Worm (Caenorhabditis elegans) whole organism, L1 larva: ENCODE results near the gene fip-5.
A peak's percentile ranks its signal among the peaks of the same experiment; 100 is the strongest.

Experiments used
- F16B12.6 ChIP-seq: fragments of 150-350 bp; optimal IDR thresholded peaks from 2 replicates; lab custom pipeline; 2014; ENCODE audit warnings: missing biosample characterization, missing genetic modification characterization
- aha-1 ChIP-seq: fragments of 150-350 bp; optimal IDR thresholded peaks from 2 replicates; lab custom pipeline; 2014; ENCODE audit warnings: missing biosample characterization, missing genetic modification characterization
- alr-1 ChIP-seq: fragments of 200-800 bp; sonication (Bioruptor generic); optimal IDR thresholded peaks from 2 replicates; lab custom pipeline; 2018; ENCODE audit warnings: borderline replicate concordance, mild to moderate bottlenecking, missing genetic modification characterization, missing compliant biosample characterization
- blmp-1 ChIP-seq: fragments of 150-350 bp; optimal IDR thresholded peaks from 2 replicates; lab custom pipeline; 2014; ENCODE audit warnings: missing biosample characterization, missing genetic modification characterization
- ces-1 ChIP-seq: fragments of 150-350 bp; optimal IDR thresholded peaks from 2 replicates; lab custom pipeline; 2014; ENCODE audit warnings: missing biosample characterization, missing genetic modification reagents, missing genetic modification characterization
- efl-3 ChIP-seq: fragments of 200-800 bp; sonication (Bioruptor generic); optimal IDR thresholded peaks from 2 replicates; lab custom pipeline; 2018; ENCODE audit warnings: mild to moderate bottlenecking, missing genetic modification characterization, missing compliant biosample characterization
- egl-13 ChIP-seq: sonication (generic microtip); optimal IDR thresholded peaks from 2 replicates; lab custom pipeline; 2016; ENCODE audit warnings: missing genotype, missing genetic modification reagents, missing genetic modification characterization, missing compliant biosample characterization
- hlh-4 ChIP-seq: sonication (generic microtip); optimal IDR thresholded peaks from 2 replicates; lab custom pipeline; 2016; ENCODE audit warnings: mild to moderate bottlenecking, missing genetic modification characterization, missing compliant biosample characterization
- nhr-237 ChIP-seq: fragments of 150-350 bp; optimal IDR thresholded peaks from 2 replicates; lab custom pipeline; 2014; ENCODE audit warnings: missing biosample characterization, missing genetic modification characterization
- nhr-71 ChIP-seq: sonication (generic microtip); optimal IDR thresholded peaks from 2 replicates; lab custom pipeline; 2016; ENCODE audit warnings: mild to moderate bottlenecking, missing genetic modification characterization, moderate library complexity, missing compliant biosample characterization
- nhr-90 ChIP-seq: sonication (generic microtip); optimal IDR thresholded peaks from 2 replicates; lab custom pipeline; 2016; ENCODE audit warnings: mild to moderate bottlenecking, missing genetic modification characterization, missing compliant biosample characterization; ENCODE audit not compliant: poor library complexity
- sptf-1 ChIP-seq: fragments of 150-350 bp; optimal IDR thresholded peaks from 2 replicates; lab custom pipeline; 2014; ENCODE audit warnings: missing biosample characterization, missing genetic modification characterization
- tbx-2 ChIP-seq: sonication (generic microtip); optimal IDR thresholded peaks from 2 replicates; lab custom pipeline; 2016; ENCODE audit warnings: missing genetic modification characterization, missing compliant biosample characterization
- tlp-1 ChIP-seq: fragments of 150-350 bp; optimal IDR thresholded peaks from 2 replicates; lab custom pipeline; 2014; ENCODE audit warnings: missing biosample characterization, missing genetic modification characterization
- unc-98 ChIP-seq: fragments of 200-800 bp; sonication (Bioruptor generic); IDR thresholded peaks from 2 replicates; pipeline ENCODE4 v1.3.6; 2022; ENCODE audit warnings: missing genetic modification characterization, missing compliant biosample characterization
- xbp-1 ChIP-seq: sonication (generic microtip); optimal IDR thresholded peaks from 2 replicates; lab custom pipeline; 2016; ENCODE audit warnings: missing genetic modification characterization, missing compliant biosample characterization
- ztf-11 ChIP-seq, 2 experiments: sonication (generic microtip); optimal IDR thresholded peaks; 2 replicates each; lab custom pipeline; 2016 to 2017; ENCODE audit warnings: missing genetic modification characterization in 2 of 2, missing biosample characterization in 1 of 2, missing compliant biosample characterization in 1 of 2
- ztf-4 ChIP-seq: fragments of 150-350 bp; optimal IDR thresholded peaks from 2 replicates; lab custom pipeline; 2014; ENCODE audit warnings: missing biosample characterization, missing genetic modification characterization

fip-5 gene

ce11 chrX:10350151-10350550 lies 47.6 kb downstream of the fip-5 start (continued):
- no peak for TF ChIP-seq aha-1 (tag; lab: Kevin White, UChicago)
- no peak for TF ChIP-seq nhr-90
- no peak for TF ChIP-seq nhr-71
- TF ChIP-seq xbp-1 (tag; lab: Kevin White, UChicago) = no peak
- TF ChIP-seq alr-1 = no peak
- TF ChIP-seq ztf-4 (tag; lab: Kevin White, UChicago) = no peak
- TF ChIP-seq blmp-1 (tag; lab: Kevin White, UChicago) = peak; percentile 56
- no peak for TF ChIP-seq hlh-4 (tag; lab: Kevin White, UChicago)
- no peak for TF ChIP-seq sptf-1 (tag; lab: Kevin White, UChicago)
- TF ChIP-seq ztf-11 (tag; optimal IDR thresholded peaks at IDR 0.05; lab: Kevin White, UChicago) = no peak
- no peak for TF ChIP-seq tlp-1 (tag; lab: Kevin White, UChicago)
- TF ChIP-seq F16B12.6 (tag; lab: Kevin White, UChicago) = no peak
- no peak for TF ChIP-seq tbx-2
- no peak for TF ChIP-seq nhr-237
- no peak for TF ChIP-seq egl-13
- TF ChIP-seq unc-98 (GFP tag; lab: Robert Waterston, UW) = no peak
- TF ChIP-seq ces-1 (GFP tag; lab: Kevin White, UChicago) = no peak
- TF ChIP-seq efl-3 (GFP tag; lab: Kevin White, UChicago) = no peak
- TF ChIP-seq, all 84 proteins: peak for 9
